Fruit fly (Drosophila melanogaster): Measurements from ENCODE around the gene CG43843.

The CG43843 gene

DNA sequence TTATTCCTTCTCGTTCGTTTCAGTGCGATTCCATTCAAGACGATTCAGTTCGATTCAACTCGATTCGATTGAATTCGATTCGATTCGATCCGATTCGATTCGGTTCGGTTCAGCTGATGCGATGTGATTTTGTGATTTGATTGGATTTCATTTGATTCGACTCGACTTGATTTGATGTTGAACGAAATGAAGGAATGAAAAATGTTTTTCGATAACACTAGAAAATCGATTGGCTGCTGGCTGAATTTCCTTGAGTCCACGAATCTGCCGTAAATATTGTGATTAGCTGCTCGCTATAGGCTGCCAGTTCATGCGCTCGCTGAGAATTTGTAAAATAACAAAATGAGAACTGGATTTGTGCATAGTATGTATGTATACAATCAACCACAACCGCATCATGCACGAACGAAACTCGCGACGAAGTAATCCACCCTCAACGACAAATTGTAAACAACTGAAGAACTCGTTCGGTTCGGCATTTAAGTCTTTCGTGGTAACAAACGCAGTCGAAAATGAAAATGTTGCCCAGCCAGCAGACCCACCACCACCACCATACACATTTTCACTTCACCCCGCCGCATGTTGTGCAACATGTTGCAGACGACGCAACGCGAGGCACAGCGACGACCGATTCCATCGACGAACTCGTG lies 44.9 kb upstream of the CG43843 start, which contains the start of gene Wnt5 (continued):
- TF ChIP-seq BEAF-32 (GFP tag; optimal IDR thresholded peaks at IDR 0.05) (no peak), sens-2 (GFP tag; IDR thresholded peaks at IDR 0.05) (no peak), Bgb (GFP tag; IDR thresholded peaks at IDR 0.05; ENCODE audit: partially characterized antibody) (peak; percentile 45), vnd (GFP tag; IDR thresholded peaks at IDR 0.05; ENCODE audit: partially characterized antibody) (no peak), CG6813 (GFP tag; optimal IDR thresholded peaks at IDR 0.05) (no peak), stc (GFP tag; IDR thresholded peaks at IDR 0.05) (no peak), CG7745 (tag; optimal IDR thresholded peaks at IDR 0.05) (no peak), CG12391 (tag; optimal IDR thresholded peaks at IDR 0.05) (peak; percentile 11), nmo (GFP tag; optimal IDR thresholded peaks at IDR 0.05) (no peak), B-H1 (GFP tag; IDR thresholded peaks at IDR 0.05) (no peak), gce (GFP tag; IDR thresholded peaks at IDR 0.05) (peak; percentile 22; the same call in 1 of the 3 replicates), CG10267 (tag; optimal IDR thresholded peaks at IDR 0.05) (peak; percentile 18), CG3407 (GFP tag; optimal IDR thresholded peaks at IDR 0.05) (no peak), kay (GFP tag; optimal IDR thresholded peaks at IDR 0.05) (no peak), Xbp1 (GFP tag; optimal IDR thresholded peaks at IDR 0.05) (no peak), HLH54F (GFP tag; optimal IDR thresholded peaks at IDR 0.05) (no peak), tgo (GFP tag; IDR thresholded peaks at IDR 0.05) (no peak), ftz-f1 (GFP tag; optimal IDR thresholded peaks at IDR 0.05) (no peak), pum (GFP tag; optimal IDR thresholded peaks at IDR 0.05) (no peak), CoRest (tag; optimal IDR thresholded peaks at IDR 0.05) (no peak), mirr (GFP tag; optimal IDR thresholded peaks at IDR 0.05) (no peak), Poxn (GFP tag; IDR thresholded peaks at IDR 0.05) (no peak), CG6272 (GFP tag; IDR thresholded peaks at IDR 0.05) (no peak), Sry-δ (GFP tag; optimal IDR thresholded peaks at IDR 0.05) (peak; percentile 12), CG9437 (GFP tag; optimal IDR thresholded peaks at IDR 0.05) (no peak), insv (GFP tag; optimal IDR thresholded peaks at IDR 0.05) (peak in 1 of 2 experiments; percentile 29), vfl (GFP tag; optimal IDR thresholded peaks at IDR 0.05) (no peak), CG11247 (GFP tag; IDR thresholded peaks at IDR 0.05) (peak; percentile 55), klu (GFP tag; IDR thresholded peaks at IDR 0.05) (no peak), pzg (GFP tag; optimal IDR thresholded peaks at IDR 0.05) (no peak), fu2 (GFP tag; optimal IDR thresholded peaks at IDR 0.05) (no peak), gcm (GFP tag; optimal IDR thresholded peaks at IDR 0.05) (peak; percentile 11), CG14050 (GFP tag; IDR thresholded peaks at IDR 0.05) (no peak), CG5180 (GFP tag; optimal IDR thresholded peaks at IDR 0.05) (peak; percentile 97), Ravus (GFP tag; IDR thresholded peaks at IDR 0.05) (no peak), CG6765 (GFP tag; optimal IDR thresholded peaks at IDR 0.05) (no peak), CG4820 (GFP tag; optimal IDR thresholded peaks at IDR 0.05) (no peak), bbx (GFP tag; IDR thresholded peaks at IDR 0.05; ENCODE audit: partially characterized antibody) (peak; percentile 57), CG12942 (GFP tag; optimal IDR thresholded peaks at IDR 0.05) (no peak), onecut (GFP tag; IDR thresholded peaks at IDR 0.05) (peak; percentile 46; the same call in 1 of the 2 replicates), kni (GFP tag; optimal IDR thresholded peaks at IDR 0.05) (peak; percentile 47), CG5245 (GFP tag; optimal IDR thresholded peaks at IDR 0.05) (no peak), CG11093 (GFP tag; IDR thresholded peaks at IDR 0.05) (no peak), unc-4 (GFP tag; IDR thresholded peaks at IDR 0.05; ENCODE audit: partially characterized antibody) (no peak), CG8290 (GFP tag; optimal IDR thresholded peaks at IDR 0.05) (no peak), CG8290 (tag; optimal IDR thresholded peaks at IDR 0.05) (no peak), schlank (tag; optimal IDR thresholded peaks at IDR 0.05) (no peak), CG16779 (GFP tag; IDR thresholded peaks at IDR 0.05) (no peak), abd-A (tag; optimal IDR thresholded peaks at IDR 0.05) (no peak), Gug (GFP tag; IDR thresholded peaks at IDR 0.05) (no peak), Doc3 (GFP tag; IDR thresholded peaks at IDR 0.05; ENCODE audit: partially characterized antibody) (no peak)
